Worm (Caenorhabditis elegans): ENCODE data around the gene ilys-5.

Gene ilys-5

DNA sequence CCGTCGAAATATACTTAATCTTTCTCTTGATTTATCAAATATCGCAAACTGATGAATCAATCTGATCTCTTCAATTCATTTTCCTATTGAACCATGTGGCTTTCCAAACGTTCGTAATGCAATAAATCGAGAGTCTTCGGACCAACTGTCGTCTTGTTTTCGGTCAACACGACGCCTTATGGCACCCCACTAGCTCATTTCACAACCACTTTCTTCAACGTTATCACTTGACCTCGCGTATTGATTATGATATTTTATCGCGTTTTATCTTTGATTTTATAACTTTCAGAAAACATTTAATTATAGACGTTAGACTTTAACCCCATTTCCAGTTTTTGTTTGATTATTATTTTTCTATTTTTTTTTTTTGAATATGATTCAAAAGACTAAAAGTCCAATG lies 26.8 kb downstream of the ilys-5 start:
- TF ChIP-seq cebp-1 (GFP tag; IDR thresholded peaks at IDR 0.05): no peak
- peak; percentile 14 for TF ChIP-seq cebp-1 (tag; optimal IDR thresholded peaks at IDR 0.05)
- TF ChIP-seq rpc-1 (optimal IDR thresholded peaks at IDR 0.05): no peak
- no peak for TF ChIP-seq rpc-1 (tag; optimal IDR thresholded peaks at IDR 0.05)

DNA sequence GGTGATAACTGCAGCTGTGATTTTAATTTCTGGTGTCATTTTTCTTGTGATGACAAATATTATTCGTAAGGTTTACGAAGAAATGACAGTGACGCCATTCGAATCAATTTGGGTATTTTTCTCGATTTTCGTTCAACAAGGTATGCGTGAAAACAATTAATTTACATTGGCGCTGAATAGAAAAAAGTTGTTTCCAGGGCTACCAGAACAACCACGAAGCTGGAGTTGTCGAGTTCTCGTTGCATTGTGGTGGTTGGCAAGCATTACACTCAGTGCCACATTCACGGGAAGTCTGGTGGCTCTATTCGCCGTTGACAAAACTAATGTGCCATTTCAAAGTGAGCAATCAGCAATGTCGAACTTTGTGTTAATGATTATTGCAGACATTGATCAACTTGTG lies 28.9 kb downstream of the ilys-5 start:
- no peak for TF ChIP-seq nhr-90 (tag; optimal IDR thresholded peaks at IDR 0.05)
- no peak for TF ChIP-seq Y67H2A.10 (GFP tag; conservative IDR thresholded peaks at IDR 0.05)
- no peak for TF ChIP-seq dox-1 (GFP tag; IDR thresholded peaks at IDR 0.05)
- no peak for TF ChIP-seq hsf-1 (GFP tag; IDR thresholded peaks at IDR 0.05)
- TF ChIP-seq Y56A3A.18 (GFP tag; IDR thresholded peaks at IDR 0.05): no peak
- no peak for TF ChIP-seq tlf-1 (GFP tag; optimal IDR thresholded peaks at IDR 0.05)
- TF ChIP-seq let-526 (GFP tag; IDR thresholded peaks at IDR 0.05): no peak
- TF ChIP-seq B0035.1 (tag; optimal IDR thresholded peaks at IDR 0.05): no peak
- TF ChIP-seq ztf-6 (GFP tag; IDR thresholded peaks at IDR 0.05): no peak
- TF ChIP-seq lin-35 (GFP tag; optimal IDR thresholded peaks at IDR 0.05): no peak
- no peak for TF ChIP-seq ekl-4 (GFP tag; IDR thresholded peaks at IDR 0.05)
- no peak for TF ChIP-seq ztf-25 (GFP tag; IDR thresholded peaks at IDR 0.05)
- TF ChIP-seq ceh-27 (GFP tag; optimal IDR thresholded peaks at IDR 0.05): no peak
- TF ChIP-seq F33H1.4 (GFP tag; IDR thresholded peaks at IDR 0.05): no peak

DNA sequence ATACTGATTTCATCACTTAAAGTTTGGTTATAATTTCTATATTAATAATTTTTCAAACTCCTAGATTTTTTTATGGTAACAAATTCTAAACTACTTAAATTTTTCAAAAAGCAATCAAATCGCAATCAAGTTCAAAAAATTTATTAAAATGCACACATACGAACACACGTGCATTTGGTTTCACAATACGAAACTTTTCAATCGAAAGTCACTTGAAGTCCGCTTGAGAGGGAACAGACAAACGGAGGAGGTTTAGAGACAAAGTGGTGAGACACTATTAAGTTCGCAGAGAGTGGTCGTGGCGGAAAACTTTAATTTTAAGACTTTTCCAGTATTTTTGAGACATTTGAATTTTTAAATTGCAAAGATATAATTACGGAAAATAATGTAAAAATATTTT lies 31.0 kb downstream of the ilys-5 start, which contains the start of gene glr-8:
glr-8 (plus strand) TSS at position 319 of the 400 bp plus-strand sequence.
- no peak for TF ChIP-seq rpc-1 (optimal IDR thresholded peaks at IDR 0.05)
- no peak for TF ChIP-seq rpc-1 (tag; optimal IDR thresholded peaks at IDR 0.05)
- TF ChIP-seq cebp-1 (GFP tag; IDR thresholded peaks at IDR 0.05): no peak
- peak; percentile 69 for TF ChIP-seq cebp-1 (tag; optimal IDR thresholded peaks at IDR 0.05)
- peak; percentile 49; the same call in 1 of the 2 replicates for TF ChIP-seq hmg-1.2 (GFP tag; IDR thresholded peaks at IDR 0.05)

DNA sequence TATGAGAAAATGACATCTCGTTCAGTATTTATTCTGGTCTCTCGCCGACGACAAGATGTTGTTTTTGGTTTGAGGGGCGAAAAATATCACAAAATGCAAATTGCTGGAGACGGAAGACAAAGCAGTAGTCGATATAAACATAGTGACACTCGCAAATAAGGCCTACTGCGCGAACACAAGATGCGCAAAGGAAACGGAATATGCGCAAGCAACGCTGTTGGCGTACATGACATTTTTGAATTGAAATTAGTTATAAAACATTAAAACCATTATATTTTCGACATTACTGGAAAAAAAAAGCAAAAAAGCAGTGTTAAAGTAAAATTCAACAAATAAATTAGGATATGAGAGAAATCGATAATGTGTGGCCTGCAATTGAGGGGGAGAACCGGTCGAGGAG lies 31.6 kb downstream of the ilys-5 start, which contains the start of gene cdf-1:
cdf-1 (minus strand) TSS at position 136 of the 400 bp plus-strand sequence.
- TF ChIP-seq ztf-18 (tag; optimal IDR thresholded peaks at IDR 0.05) (peak; percentile 80), F33H1.4 (GFP tag; IDR thresholded peaks at IDR 0.05) (no peak)

DNA sequence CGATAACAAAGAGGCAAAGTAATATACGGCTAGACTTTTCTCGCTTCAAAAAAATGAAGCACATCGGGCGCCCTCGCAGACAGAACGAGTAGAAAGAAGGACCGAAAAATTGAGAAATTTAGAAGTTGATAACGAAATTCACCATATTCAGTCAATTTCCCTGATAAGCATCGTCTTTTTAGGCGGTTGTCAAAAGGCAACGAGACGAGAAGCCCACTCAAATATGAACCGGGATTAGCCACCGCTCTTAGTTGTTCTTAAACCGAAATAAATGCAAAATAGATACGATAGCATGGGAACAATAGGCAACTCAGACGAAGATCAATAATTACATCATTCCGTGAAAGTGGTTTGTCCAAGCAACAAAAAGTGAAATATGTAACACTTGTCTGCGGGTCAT lies 33.5 kb downstream of the ilys-5 start:
- no peak for TF ChIP-seq C17E4.6 (GFP tag; IDR thresholded peaks at IDR 0.05)
- peak; percentile 56 for TF ChIP-seq nhr-80 (tag; optimal IDR thresholded peaks at IDR 0.05)
- TF ChIP-seq lsl-1 (GFP tag; optimal IDR thresholded peaks at IDR 0.05): no peak

DNA sequence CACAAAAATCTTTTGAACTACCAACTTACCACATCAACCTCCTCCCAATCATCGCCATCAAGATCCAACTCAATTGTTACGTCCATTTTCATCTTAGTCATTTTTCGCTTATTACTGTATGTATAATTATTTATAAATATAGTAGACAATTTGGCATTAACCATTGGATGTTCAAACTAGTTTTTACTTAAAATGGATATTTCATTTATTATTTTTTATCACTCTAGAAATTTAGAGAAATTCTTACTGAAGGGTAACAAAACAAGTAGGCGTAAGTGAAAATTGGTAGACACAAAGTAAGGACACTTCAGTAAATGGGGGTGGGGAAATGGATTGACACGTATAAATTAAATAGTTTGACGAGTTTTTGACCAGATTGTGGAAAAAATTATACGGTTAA lies 36.9 kb downstream of the ilys-5 start, which contains the start of gene actl-1:
actl-1 (minus strand) TSS at position 101 of the 400 bp plus-strand sequence.
- TF ChIP-seq hlh-12 (tag; optimal IDR thresholded peaks at IDR 0.05): no peak
- no peak for TF ChIP-seq ceh-40 (GFP tag; IDR thresholded peaks at IDR 0.05)
- TF ChIP-seq nhr-90 (tag; optimal IDR thresholded peaks at IDR 0.05): no peak
- TF ChIP-seq T26A5.8 (tag; optimal IDR thresholded peaks at IDR 0.05): no peak
- no peak for TF ChIP-seq F57C9.4 (tag; optimal IDR thresholded peaks at IDR 0.05)
- TF ChIP-seq attf-6 (GFP tag; IDR thresholded peaks at IDR 0.05): no peak
- TF ChIP-seq B0336.3 (GFP tag; IDR thresholded peaks at IDR 0.05): no peak

DNA sequence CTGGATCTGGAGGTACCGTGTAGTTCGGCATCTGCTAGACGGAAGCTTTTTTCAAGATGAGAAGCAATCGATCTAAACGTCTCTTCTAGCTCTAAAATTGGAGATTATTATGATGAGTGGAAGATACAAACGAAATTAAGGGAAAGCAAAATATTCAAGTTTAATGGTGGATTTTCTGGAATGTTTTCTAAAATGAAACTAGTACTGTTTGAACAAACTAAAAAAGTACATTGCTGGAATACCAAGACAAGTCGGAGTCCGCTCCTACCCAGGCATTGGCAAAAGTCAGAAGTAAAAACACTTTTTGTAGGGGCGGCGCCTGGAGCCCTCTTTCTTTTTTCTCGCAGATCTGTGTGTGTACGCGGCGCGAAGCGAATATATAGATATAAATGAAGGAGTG lies 51.9 kb downstream of the ilys-5 start, which contains the start of gene gar-1:
gar-1 (minus strand) TSS at position 101 of the 400 bp plus-strand sequence.
- TF ChIP-seq B0019.2 (GFP tag; conservative IDR thresholded peaks at IDR 0.05) (no peak), madf-10 (tag; optimal IDR thresholded peaks at IDR 0.05) (no peak), D2030.7 (GFP tag; IDR thresholded peaks at IDR 0.05) (no peak)
